Worm (Caenorhabditis elegans) whole organism, early embryonic: ENCODE results near the gene F58H7.5.

ENCODE experiments used
- B0310.2 ChIP-seq: sonication (generic microtip); optimal IDR thresholded peaks from 2 replicates; lab custom pipeline; 2016; ENCODE audit warnings: mild to moderate bottlenecking, missing genetic modification characterization, missing compliant biosample characterization
- F13C5.2 ChIP-seq: sonication (generic microtip); optimal IDR thresholded peaks from 2 replicates; lab custom pipeline; 2017; ENCODE audit warnings: mild to moderate bottlenecking, missing genetic modification characterization, inconsistent platforms, missing compliant biosample characterization
- aly-1 ChIP-seq: sonication (generic microtip); optimal IDR thresholded peaks from 2 replicates; lab custom pipeline; 2016; ENCODE audit warnings: missing genetic modification characterization, missing compliant biosample characterization
- ama-1 ChIP-seq: fragments of 150-350 bp; optimal IDR thresholded peaks from 2 replicates; lab custom pipeline; 2014
- ceh-36 ChIP-seq: sonication (generic microtip); optimal IDR thresholded peaks from 2 replicates; lab custom pipeline; 2016; ENCODE audit warnings: missing genetic modification characterization, inconsistent platforms, missing compliant biosample characterization
- ets-7 ChIP-seq: sonication (generic microtip); optimal IDR thresholded peaks from 2 replicates; lab custom pipeline; 2016; ENCODE audit warnings: missing genotype, missing genetic modification characterization, missing compliant biosample characterization
- hmg-4 ChIP-seq: fragments of 200-800 bp; sonication (Bioruptor generic); optimal IDR thresholded peaks from 2 replicates; lab custom pipeline; 2018; ENCODE audit warnings: mild to moderate bottlenecking, missing genetic modification characterization, missing compliant biosample characterization
- tbx-11 ChIP-seq: fragments of 200-800 bp; sonication (Bioruptor generic); IDR thresholded peaks from 2 replicates; pipeline ENCODE4 v1.3.6; 2022; ENCODE audit warnings: missing genetic modification characterization, missing compliant biosample characterization
- tbx-37 ChIP-seq: fragments of 200-800 bp; sonication (Bioruptor generic); conservative IDR thresholded peaks from 2 replicates; pipeline ENCODE4 v1.3.6; 2022; ENCODE audit warnings: missing genetic modification reagents, missing genetic modification characterization, missing compliant biosample characterization

- TF ChIP-seq aly-1 (tag; lab: Kevin White, UChicago), result no peak
- no peak for TF ChIP-seq ets-7 (tag; lab: Kevin White, UChicago)
- no peak for TF ChIP-seq B0310.2 (tag; lab: Kevin White, UChicago)
- TF ChIP-seq F13C5.2 (tag; lab: Kevin White, UChicago), result no peak
- no peak for TF ChIP-seq ama-1 (lab: Kevin White, UChicago)
- TF ChIP-seq tbx-11 (GFP tag; lab: Robert Waterston, UW), result no peak
- no peak for TF ChIP-seq ceh-36 (tag; lab: Kevin White, UChicago)
- TF ChIP-seq tbx-37 (GFP tag; lab: Robert Waterston, UW), result no peak
- no peak for TF ChIP-seq hmg-4 (GFP tag; lab: Kevin White, UChicago)
Measured at ce11 chrIV:959221-959620, 39.4 kb downstream of the F58H7.5 start, which contains the start of gene plx-1.
